Fruit fly (Drosophila melanogaster): Measurements from ENCODE around the gene CG33673.

The CG33673 gene

dm6 chr2L:1973957-1974356, 27.4 kb upstream of the CG33673 start, which contains the start of gene Der-1 (continued):
- TF ChIP-seq CG10147 (GFP tag; optimal IDR thresholded peaks at IDR 0.05) (no peak), maf-S (GFP tag; optimal IDR thresholded peaks at IDR 0.05) (no peak), CG4404 (GFP tag; IDR thresholded peaks at IDR 0.05) (no peak), bcd (GFP tag; optimal IDR thresholded peaks at IDR 0.05) (no peak), B-H2 (GFP tag; optimal IDR thresholded peaks at IDR 0.05) (no peak), esg (GFP tag; conservative IDR thresholded peaks at IDR 0.05) (no peak), CG18619 (GFP tag; optimal IDR thresholded peaks at IDR 0.05) (no peak), Sin3A (optimal IDR thresholded peaks at IDR 0.05) (peak; percentile 69), phol (tag; optimal IDR thresholded peaks at IDR 0.05) (peak; percentile 43), grau (tag; optimal IDR thresholded peaks at IDR 0.05) (no peak), sisA (GFP tag; IDR thresholded peaks at IDR 0.05) (no peak), her (GFP tag; optimal IDR thresholded peaks at IDR 0.05) (no peak), sd (tag; optimal IDR thresholded peaks at IDR 0.05) (no peak), fd64A (GFP tag; optimal IDR thresholded peaks at IDR 0.05) (no peak), CG9797 (GFP tag; optimal IDR thresholded peaks at IDR 0.05) (no peak), CG6175 (GFP tag; IDR thresholded peaks at IDR 0.05) (no peak), grn (GFP tag; optimal IDR thresholded peaks at IDR 0.05) (no peak), Rfx (GFP tag; IDR thresholded peaks at IDR 0.05) (no peak), prd (optimal IDR thresholded peaks at IDR 0.05) (no peak), prd (GFP tag; IDR thresholded peaks at IDR 0.05) (no peak), Deaf1 (tag; optimal IDR thresholded peaks at IDR 0.05) (no peak), Mes4 (GFP tag; optimal IDR thresholded peaks at IDR 0.05) (no peak), peb (GFP tag; IDR thresholded peaks at IDR 0.05) (no peak), Antp (GFP tag; optimal IDR thresholded peaks at IDR 0.05) (no peak), CG1603 (tag; optimal IDR thresholded peaks at IDR 0.05) (peak; percentile 63), Ada2b (GFP tag; IDR thresholded peaks at IDR 0.05) (no peak), tx (GFP tag; optimal IDR thresholded peaks at IDR 0.05) (no peak), NfI (GFP tag; optimal IDR thresholded peaks at IDR 0.05) (no peak), CG3065 (GFP tag; optimal IDR thresholded peaks at IDR 0.05) (no peak), CG14667 (GFP tag; IDR thresholded peaks at IDR 0.05) (no peak), eve (GFP tag; optimal IDR thresholded peaks at IDR 0.05) (no peak), CG2202 (tag; optimal IDR thresholded peaks at IDR 0.05) (no peak), Atf3 (GFP tag; optimal IDR thresholded peaks at IDR 0.05) (peak; percentile 37), HHEX (GFP tag; optimal IDR thresholded peaks at IDR 0.05) (no peak), en (GFP tag; optimal IDR thresholded peaks at IDR 0.05) (no peak), CG18599 (GFP tag; optimal IDR thresholded peaks at IDR 0.05) (no peak), CG6689 (GFP tag; IDR thresholded peaks at IDR 0.05) (no peak), Oli (tag; optimal IDR thresholded peaks at IDR 0.05) (no peak), CG16813 (GFP tag; IDR thresholded peaks at IDR 0.05; ENCODE audit: partially characterized antibody) (peak; percentile 91), tgo (GFP tag; IDR thresholded peaks at IDR 0.05) (peak; percentile 18; the same call in 1 of the 3 replicates), CG2889 (GFP tag; IDR thresholded peaks at IDR 0.05) (peak; percentile 46; the same call in 1 of the 3 replicates), ham (GFP tag; IDR thresholded peaks at IDR 0.05) (no peak), Blimp-1 (GFP tag; optimal IDR thresholded peaks at IDR 0.05) (no peak), Adf1 (GFP tag; IDR thresholded peaks at IDR 0.05) (no peak), CG8478 (optimal IDR thresholded peaks at IDR 0.05) (peak; percentile 42), CG6854 (GFP tag; optimal IDR thresholded peaks at IDR 0.05) (no peak), bbx (GFP tag; IDR thresholded peaks at IDR 0.05; ENCODE audit: partially characterized antibody) (peak; percentile 94), lilli (GFP tag; optimal IDR thresholded peaks at IDR 0.05) (peak; percentile 7), CG3407 (GFP tag; optimal IDR thresholded peaks at IDR 0.05) (no peak), CG10274 (GFP tag; optimal IDR thresholded peaks at IDR 0.05) (no peak), CG6683 (GFP tag; optimal IDR thresholded peaks at IDR 0.05) (no peak), MTF-1 (GFP tag; optimal IDR thresholded peaks at IDR 0.05; ENCODE audit: borderline replicate concordance) (no peak), CG14965 (GFP tag; optimal IDR thresholded peaks at IDR 0.05; ENCODE audit: borderline replicate concordance) (no peak)
